Fruit fly (Drosophila melanogaster): Measurements from ENCODE around the gene wuho.

- TF ChIP-seq CTCF (optimal IDR thresholded peaks at IDR 0.05) (no peak), CG8478 (optimal IDR thresholded peaks at IDR 0.05) (no peak)
Observed at dm6 chrX:6263614-6264130, 24.2 kb upstream of the wuho start.

All from S2 (cell line).